Worm (Caenorhabditis elegans) whole organism, mixed stage, embryonic: ENCODE data around the gene F52E1.14.

Experiments
- lin-32 ChIP-seq: fragments of 200-800 bp; sonication (Bioruptor generic); optimal IDR thresholded peaks from 2 replicates; lab custom pipeline; 2018; ENCODE audit warnings: mild to moderate bottlenecking, missing genetic modification characterization, missing compliant biosample characterization
- lsy-2 ChIP-seq: fragments of 150-350 bp; optimal IDR thresholded peaks from 2 replicates; lab custom pipeline; 2014; ENCODE audit warnings: missing biosample characterization, missing genetic modification characterization
- mls-2 ChIP-seq: sonication (generic microtip); optimal IDR thresholded peaks from 2 replicates; lab custom pipeline; 2016; ENCODE audit warnings: mild to moderate bottlenecking, missing genetic modification characterization, moderate library complexity, missing compliant biosample characterization
- nhr-12 ChIP-seq: fragments of 150-350 bp; optimal IDR thresholded peaks from 2 replicates; lab custom pipeline; 2014; ENCODE audit warnings: missing biosample characterization, missing genetic modification characterization
- nhr-2 ChIP-seq: fragments of 150-350 bp; optimal IDR thresholded peaks from 2 replicates; lab custom pipeline; 2014; ENCODE audit warnings: missing biosample characterization, missing genetic modification characterization
- nhr-28 ChIP-seq: fragments of 150-350 bp; optimal IDR thresholded peaks from 2 replicates; lab custom pipeline; 2014; ENCODE audit warnings: missing biosample characterization, missing genetic modification characterization
- unc-62 ChIP-seq: fragments of 150-350 bp; optimal IDR thresholded peaks from 2 replicates; lab custom pipeline; 2014; ENCODE audit warnings: missing biosample characterization, missing genetic modification reagents, missing genetic modification characterization

ce11 chrV:8424840-8425814, 41.4 kb downstream of the F52E1.14 start:
- TF ChIP-seq nhr-28 (tag; lab: Kevin White, UChicago) (no peak), nhr-2 (tag; lab: Kevin White, UChicago) (no peak), nhr-12 (tag; lab: Kevin White, UChicago) (no peak), mls-2 (tag; lab: Kevin White, UChicago) (no peak), unc-62 (no peak), lsy-2 (tag; lab: Kevin White, UChicago) (no peak), lin-32 (no peak)
